Fruit fly (Drosophila melanogaster): ENCODE results near the gene Bcs1.

The Bcs1 gene

DNA sequence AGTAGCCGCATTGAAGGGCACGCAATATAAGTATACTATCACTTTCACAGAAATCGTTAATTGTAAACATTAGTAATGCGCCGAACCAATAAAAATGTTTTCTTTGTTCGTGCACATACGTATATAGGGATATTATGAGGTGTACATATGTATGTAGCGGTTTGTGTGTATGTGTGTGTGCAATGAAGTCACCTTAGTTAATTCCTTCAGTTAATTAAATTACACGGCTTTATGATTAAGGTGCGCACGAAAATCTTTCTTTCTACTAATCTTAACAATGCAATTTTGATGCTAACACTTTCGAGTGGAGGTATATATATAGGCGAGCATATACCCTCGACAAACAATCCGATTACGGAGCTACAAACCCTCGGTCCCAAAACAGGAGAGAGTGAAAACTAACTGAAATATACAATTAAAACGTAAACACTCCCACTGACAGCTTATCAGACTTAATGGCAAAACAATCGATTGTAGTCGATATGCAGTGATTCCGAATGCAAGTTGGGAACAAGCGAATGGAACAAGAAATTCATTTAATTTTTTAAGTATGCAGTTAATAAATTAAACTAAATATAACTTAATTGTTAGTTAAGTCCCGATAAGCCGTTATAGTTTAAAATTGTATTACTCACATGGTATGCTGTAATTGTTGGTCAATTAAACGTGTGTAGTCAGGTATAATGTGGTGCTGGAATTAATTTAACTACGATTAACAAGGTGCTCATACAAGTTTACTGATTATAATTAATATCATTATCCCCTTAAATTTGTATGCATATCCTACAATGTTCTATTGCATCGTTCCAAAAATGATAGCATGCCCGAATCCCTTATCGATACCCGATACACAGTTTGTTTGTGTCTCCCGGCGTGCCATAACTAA lies 1.7 kb upstream of the Bcs1 start, which contains the start of the genes Npc1a and Prosalpha6 (continued):
- TF ChIP-seq pdm3 (GFP tag; optimal IDR thresholded peaks at IDR 0.05) (no peak), CG7368 (GFP tag; optimal IDR thresholded peaks at IDR 0.05) (no peak), CG11294 (GFP tag; IDR thresholded peaks at IDR 0.05) (no peak), CG8319 (GFP tag; optimal IDR thresholded peaks at IDR 0.05) (no peak), Eip93F (GFP tag; optimal IDR thresholded peaks at IDR 0.05) (peak; percentile 12), Sox14 (GFP tag; optimal IDR thresholded peaks at IDR 0.05) (peak; percentile 75), Blimp-1 (GFP tag; optimal IDR thresholded peaks at IDR 0.05) (peak; percentile 43)

- no peak for TF ChIP-seq acj6 (GFP tag; optimal IDR thresholded peaks at IDR 0.05)
Measured at dm6 chr2L:10221387-10221705, 1.1 kb upstream of the Bcs1 start.

- no peak for TF ChIP-seq Eip75B (GFP tag; optimal IDR thresholded peaks at IDR 0.05)
- TF ChIP-seq CG16779 (tag; optimal IDR thresholded peaks at IDR 0.05), result no peak
- TF ChIP-seq CG3032 (tag; optimal IDR thresholded peaks at IDR 0.05), result no peak
- TF ChIP-seq CG32006 (GFP tag; optimal IDR thresholded peaks at IDR 0.05), result no peak
- no peak for TF ChIP-seq CG4318 (GFP tag; optimal IDR thresholded peaks at IDR 0.05)
- no peak for TF ChIP-seq eg (GFP tag; IDR thresholded peaks at IDR 0.05)
- TF ChIP-seq Blimp-1 (GFP tag; optimal IDR thresholded peaks at IDR 0.05), result no peak
Measured at dm6 chr2L:10226213-10226723, 3.8 kb downstream of the Bcs1 start.

dm6 chr2L:10226724-10227407 lies 4.4 kb downstream of the Bcs1 start, which contains the start of gene CG5708:
CG5708 (minus strand) TSS chr2L:10226808.
- TF ChIP-seq esn (GFP tag; optimal IDR thresholded peaks at IDR 0.05) (peak; percentile 32), spab (GFP tag; optimal IDR thresholded peaks at IDR 0.05) (no peak), lz (GFP tag; optimal IDR thresholded peaks at IDR 0.05) (peak; percentile 13), CG3919 (GFP tag; optimal IDR thresholded peaks at IDR 0.05) (no peak), Eip78C (GFP tag) (peak; percentile 63), CG8319 (GFP tag; optimal IDR thresholded peaks at IDR 0.05) (no peak), CG6276 (GFP tag; optimal IDR thresholded peaks at IDR 0.05) (no peak), dsx (GFP tag; optimal IDR thresholded peaks at IDR 0.05; ENCODE audit: poor library complexity, severe bottlenecking) (peak; percentile 35), Met (GFP tag; optimal IDR thresholded peaks at IDR 0.05) (peak; percentile 37), fd85E (GFP tag; optimal IDR thresholded peaks at IDR 0.05) (no peak), Gug (GFP tag; IDR thresholded peaks at IDR 0.05) (no peak), fkh (GFP tag; optimal IDR thresholded peaks at IDR 0.05) (peak; percentile 36), net (GFP tag; optimal IDR thresholded peaks at IDR 0.05) (no peak), CG10669 (GFP tag; optimal IDR thresholded peaks at IDR 0.05) (no peak), CG11294 (GFP tag; IDR thresholded peaks at IDR 0.05) (no peak), CG16779 (tag; optimal IDR thresholded peaks at IDR 0.05) (no peak), ss (GFP tag; optimal IDR thresholded peaks at IDR 0.05) (peak in 1 of 2 experiments; percentile 20), CG6163 (GFP tag; IDR thresholded peaks at IDR 0.05) (no peak), cyc (GFP tag; optimal IDR thresholded peaks at IDR 0.05) (peak; percentile 18), Sox14 (GFP tag; optimal IDR thresholded peaks at IDR 0.05) (peak; percentile 9), achi (GFP tag; optimal IDR thresholded peaks at IDR 0.05) (peak; percentile 35), Eip75B (GFP tag; optimal IDR thresholded peaks at IDR 0.05) (no peak), CG8632 (GFP tag; optimal IDR thresholded peaks at IDR 0.05) (no peak), topi (GFP tag; optimal IDR thresholded peaks at IDR 0.05) (peak; percentile 2), CG8119 (GFP tag; IDR thresholded peaks at IDR 0.05) (no peak), CG3032 (tag; optimal IDR thresholded peaks at IDR 0.05) (peak; percentile 31), CG34406 (GFP tag; optimal IDR thresholded peaks at IDR 0.05) (no peak)
